Worm (Caenorhabditis elegans) whole organism, L1 larva: ENCODE measurements around the gene thk-1.

Experiments
- C04F5.9 ChIP-seq: sonication (generic microtip); optimal IDR thresholded peaks from 2 replicates; lab custom pipeline; 2016; ENCODE audit warnings: missing genetic modification characterization, missing compliant biosample characterization
- C16A3.4 ChIP-seq: fragments of 150-350 bp; optimal IDR thresholded peaks from 2 replicates; lab custom pipeline; 2014; ENCODE audit warnings: missing biosample characterization, missing genetic modification characterization
- C34B4.2 ChIP-seq: sonication (generic microtip); optimal IDR thresholded peaks from 2 replicates; lab custom pipeline; 2017; ENCODE audit warnings: mild to moderate bottlenecking, missing genetic modification characterization, missing compliant biosample characterization
- aha-1 ChIP-seq: fragments of 150-350 bp; optimal IDR thresholded peaks from 2 replicates; lab custom pipeline; 2014; ENCODE audit warnings: missing biosample characterization, missing genetic modification characterization
- alr-1 ChIP-seq: fragments of 200-800 bp; sonication (Bioruptor generic); optimal IDR thresholded peaks from 2 replicates; lab custom pipeline; 2018; ENCODE audit warnings: borderline replicate concordance, mild to moderate bottlenecking, missing genetic modification characterization, missing compliant biosample characterization
- ama-1 ChIP-seq: fragments of 150-350 bp; optimal IDR thresholded peaks from 2 replicates; lab custom pipeline; 2014
- blmp-1 ChIP-seq: fragments of 150-350 bp; optimal IDR thresholded peaks from 2 replicates; lab custom pipeline; 2014; ENCODE audit warnings: missing biosample characterization, missing genetic modification characterization
- ceh-63 ChIP-seq: fragments of 200-800 bp; sonication (Bioruptor generic); optimal IDR thresholded peaks from 2 replicates; lab custom pipeline; 2018; ENCODE audit warnings: mild to moderate bottlenecking, missing genetic modification characterization, missing compliant biosample characterization
- ceh-8 ChIP-seq: fragments of 200-800 bp; sonication (Bioruptor generic); optimal IDR thresholded peaks from 2 replicates; lab custom pipeline; 2018; ENCODE audit warnings: mild to moderate bottlenecking, missing genetic modification characterization, moderate library complexity, missing compliant biosample characterization
- ceh-82 ChIP-seq, 3 experiments: fragments of 150-350 bp in 1 of 3; sonication (generic microtip) in 2 of 3; optimal IDR thresholded peaks; 2 replicates each; lab custom pipeline; 2014 to 2017; ENCODE audit warnings: missing biosample characterization in 3 of 3, missing genetic modification characterization in 3 of 3
- ceh-88 ChIP-seq: fragments of 200-800 bp; sonication (Bioruptor generic); IDR thresholded peaks from 2 replicates; pipeline ENCODE4 v1.3.6; 2022; ENCODE audit warnings: missing genetic modification characterization, missing compliant biosample characterization
- dsc-1 ChIP-seq: sonication (generic microtip); optimal IDR thresholded peaks from 2 replicates; lab custom pipeline; 2016; ENCODE audit warnings: mild to moderate bottlenecking, missing genetic modification characterization, missing compliant biosample characterization
- efl-1 ChIP-seq, 4 experiments: fragments of 150-350 bp; optimal IDR thresholded peaks in 3 of 4; peaks in 1 of 4; 1 replicate in 1 of 4; 2 replicates in 3 of 4; lab custom pipeline; 2014; ENCODE audit warnings: missing biosample characterization in 2 of 4, missing genetic modification characterization in 2 of 4, missing genetic modification reagents in 2 of 4
- efl-3 ChIP-seq: fragments of 200-800 bp; sonication (Bioruptor generic); optimal IDR thresholded peaks from 2 replicates; lab custom pipeline; 2018; ENCODE audit warnings: mild to moderate bottlenecking, missing genetic modification characterization, missing compliant biosample characterization
- egl-13 ChIP-seq: sonication (generic microtip); optimal IDR thresholded peaks from 2 replicates; lab custom pipeline; 2016; ENCODE audit warnings: missing genotype, missing genetic modification reagents, missing genetic modification characterization, missing compliant biosample characterization
- egl-27 ChIP-seq, 2 experiments: fragments of 150-350 bp in 1 of 2; sonication (generic microtip); optimal IDR thresholded peaks; 3 replicates each; lab custom pipeline; 2017 to 2018; ENCODE audit warnings: missing biosample characterization in 2 of 2, missing genetic modification characterization in 2 of 2, missing genetic modification reagents in 2 of 2
- grh-1 ChIP-seq: fragments of 200-800 bp; sonication (Bioruptor generic); IDR thresholded peaks from 2 replicates; pipeline ENCODE4 v1.3.6; 2022; ENCODE audit warnings: missing genetic modification reagents, missing genetic modification characterization, missing compliant biosample characterization
- hlh-17 ChIP-seq: fragments of 200-800 bp; sonication (Bioruptor generic); optimal IDR thresholded peaks from 2 replicates; lab custom pipeline; 2018; ENCODE audit warnings: missing genetic modification characterization, mild to moderate bottlenecking, missing compliant biosample characterization, moderate library complexity, borderline replicate concordance
- hpl-2 ChIP-seq: fragments of 150-350 bp; optimal IDR thresholded peaks from 2 replicates; lab custom pipeline; 2014; ENCODE audit warnings: missing biosample characterization, missing genetic modification reagents, missing genetic modification characterization
- lin-13 ChIP-seq: fragments of 150-350 bp; optimal IDR thresholded peaks from 2 replicates; lab custom pipeline; 2014; ENCODE audit warnings: missing biosample characterization, missing genetic modification reagents, missing genetic modification characterization
- lin-14 ChIP-seq: fragments of 200-800 bp; sonication (Bioruptor generic); optimal IDR thresholded peaks from 2 replicates; lab custom pipeline; 2018; ENCODE audit warnings: mild to moderate bottlenecking, missing genetic modification characterization, moderate library complexity, missing compliant biosample characterization
- lin-15B ChIP-seq: fragments of 150-350 bp; sonication (generic microtip); optimal IDR thresholded peaks from 3 replicates; lab custom pipeline; 2014; ENCODE audit warnings: missing biosample characterization, missing genetic modification characterization
- lin-35 ChIP-seq, 2 experiments: fragments of 150-350 bp; optimal IDR thresholded peaks; 2 replicates each; lab custom pipeline; 2014; ENCODE audit warnings: missing biosample characterization in 2 of 2, missing genetic modification characterization in 2 of 2, missing genetic modification reagents in 2 of 2
- lin-39 ChIP-seq: fragments of 150-350 bp; optimal IDR thresholded peaks from 2 replicates; lab custom pipeline; 2014; ENCODE audit warnings: missing biosample characterization, missing genetic modification reagents, missing genetic modification characterization
- lir-3 ChIP-seq: sonication (generic microtip); optimal IDR thresholded peaks from 2 replicates; lab custom pipeline; 2016; ENCODE audit warnings: mild to moderate bottlenecking, missing genetic modification characterization, moderate library complexity, missing compliant biosample characterization; ENCODE audit not compliant: poor library complexity
- lsy-2 ChIP-seq, 2 experiments: fragments of 150-350 bp; optimal IDR thresholded peaks; 2 replicates each; lab custom pipeline; 2014; ENCODE audit warnings: missing biosample characterization in 2 of 2, missing genetic modification characterization in 2 of 2
- nhr-11 ChIP-seq: fragments of 150-350 bp; optimal IDR thresholded peaks from 2 replicates; lab custom pipeline; 2014; ENCODE audit warnings: missing biosample characterization, missing genetic modification characterization
- nhr-12 ChIP-seq: sonication (generic microtip); optimal IDR thresholded peaks from 2 replicates; lab custom pipeline; 2017; ENCODE audit warnings: missing biosample characterization, missing genetic modification characterization
- nhr-237 ChIP-seq: fragments of 150-350 bp; optimal IDR thresholded peaks from 2 replicates; lab custom pipeline; 2014; ENCODE audit warnings: missing biosample characterization, missing genetic modification characterization
- nhr-47 ChIP-seq: sonication (generic microtip); optimal IDR thresholded peaks from 2 replicates; lab custom pipeline; 2016; ENCODE audit warnings: mild to moderate bottlenecking, missing genetic modification characterization, moderate library complexity, missing compliant biosample characterization
- nhr-71 ChIP-seq: sonication (generic microtip); optimal IDR thresholded peaks from 2 replicates; lab custom pipeline; 2016; ENCODE audit warnings: mild to moderate bottlenecking, missing genetic modification characterization, moderate library complexity, missing compliant biosample characterization
- nhr-76 ChIP-seq: sonication (generic microtip); optimal IDR thresholded peaks from 2 replicates; lab custom pipeline; 2017; ENCODE audit warnings: missing biosample characterization, missing genetic modification characterization
- nhr-85 ChIP-seq: sonication (generic microtip); peaks from one replicate; lab custom pipeline; 2016; ENCODE audit warnings: missing genetic modification characterization, inconsistent platforms, missing compliant biosample characterization
- pag-3 ChIP-seq: sonication (generic microtip); optimal IDR thresholded peaks from 2 replicates; lab custom pipeline; 2017; ENCODE audit warnings: missing genetic modification characterization, mild to moderate bottlenecking, missing compliant biosample characterization, antibody characterized with exemption, borderline replicate concordance; ENCODE audit not compliant: insufficient read depth
- pax-3 ChIP-seq: fragments of 200-800 bp; sonication (Bioruptor generic); optimal IDR thresholded peaks from 2 replicates; lab custom pipeline; 2018; ENCODE audit warnings: mild to moderate bottlenecking, missing genetic modification characterization, moderate library complexity, missing compliant biosample characterization
- rnt-1 ChIP-seq: sonication (generic microtip); optimal IDR thresholded peaks from 2 replicates; lab custom pipeline; 2016; ENCODE audit warnings: mild to moderate bottlenecking, missing genetic modification characterization, moderate library complexity, missing compliant biosample characterization
- snpc-4 ChIP-seq: fragments of 150-350 bp; optimal IDR thresholded peaks from 2 replicates; lab custom pipeline; 2014; ENCODE audit warnings: missing biosample characterization, missing genetic modification characterization
- snu-23 ChIP-seq: sonication (generic microtip); optimal IDR thresholded peaks from 2 replicates; lab custom pipeline; 2016; ENCODE audit warnings: missing genetic modification characterization, missing compliant biosample characterization
- sox-4 ChIP-seq: sonication (generic microtip); optimal IDR thresholded peaks from 2 replicates; lab custom pipeline; 2016; ENCODE audit warnings: missing genetic modification characterization, missing compliant biosample characterization
- tlp-1 ChIP-seq: fragments of 150-350 bp; optimal IDR thresholded peaks from 2 replicates; lab custom pipeline; 2014; ENCODE audit warnings: missing biosample characterization, missing genetic modification characterization
- unc-30 ChIP-seq: sonication (generic microtip); optimal IDR thresholded peaks from 2 replicates; lab custom pipeline; 2017; ENCODE audit warnings: missing biosample characterization, missing genetic modification characterization
- xbp-1 ChIP-seq: sonication (generic microtip); optimal IDR thresholded peaks from 2 replicates; lab custom pipeline; 2016; ENCODE audit warnings: missing genetic modification characterization, missing compliant biosample characterization
- zip-4 ChIP-seq: fragments of 200-800 bp; sonication (Bioruptor generic); optimal IDR thresholded peaks from 2 replicates; lab custom pipeline; 2018; ENCODE audit warnings: mild to moderate bottlenecking, missing genetic modification characterization, moderate library complexity, missing compliant biosample characterization
- ztf-11 ChIP-seq, 2 experiments: sonication (generic microtip); optimal IDR thresholded peaks; 2 replicates each; lab custom pipeline; 2016 to 2017; ENCODE audit warnings: missing genetic modification characterization in 2 of 2, missing biosample characterization in 1 of 2, missing compliant biosample characterization in 1 of 2
- ztf-4 ChIP-seq: fragments of 150-350 bp; optimal IDR thresholded peaks from 2 replicates; lab custom pipeline; 2014; ENCODE audit warnings: missing biosample characterization, missing genetic modification characterization

The thk-1 gene

DNA sequence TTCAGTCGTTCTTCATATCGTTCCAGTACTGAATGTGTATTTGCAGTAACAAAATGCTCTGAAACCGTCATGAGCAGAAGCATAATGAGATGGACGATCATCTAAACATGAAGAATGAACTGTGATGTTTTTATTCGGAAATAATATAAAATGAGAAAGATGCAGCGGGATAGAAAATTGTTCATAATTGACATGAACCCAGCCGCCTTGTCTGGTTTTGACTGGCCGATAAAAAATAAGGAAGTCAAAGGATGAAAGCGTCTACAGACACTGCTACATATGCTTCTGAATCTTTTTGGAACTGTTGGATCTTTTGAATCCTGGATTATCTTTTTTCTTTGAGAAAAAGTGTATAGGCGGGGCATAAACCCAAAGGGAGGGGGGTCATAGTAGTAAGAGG, 21.8 kb downstream of the thk-1 start, which contains the start of gene F01G10.9:
F01G10.9 (minus strand) TSS at position 101 of the 400 bp plus-strand sequence.
- TF ChIP-seq nhr-237 (tag; lab: Kevin White, UChicago) (no peak), blmp-1 (tag; lab: Kevin White, UChicago) (peak; percentile 24), efl-1 (optimal IDR thresholded peaks at IDR 0.05; lab: Kevin White, UChicago) (no peak), efl-1 (GFP tag; optimal IDR thresholded peaks at IDR 0.05 in 1 of 2; lab: Kevin White, UChicago) (peak in 1 of 2 experiments; percentile 19)

DNA sequence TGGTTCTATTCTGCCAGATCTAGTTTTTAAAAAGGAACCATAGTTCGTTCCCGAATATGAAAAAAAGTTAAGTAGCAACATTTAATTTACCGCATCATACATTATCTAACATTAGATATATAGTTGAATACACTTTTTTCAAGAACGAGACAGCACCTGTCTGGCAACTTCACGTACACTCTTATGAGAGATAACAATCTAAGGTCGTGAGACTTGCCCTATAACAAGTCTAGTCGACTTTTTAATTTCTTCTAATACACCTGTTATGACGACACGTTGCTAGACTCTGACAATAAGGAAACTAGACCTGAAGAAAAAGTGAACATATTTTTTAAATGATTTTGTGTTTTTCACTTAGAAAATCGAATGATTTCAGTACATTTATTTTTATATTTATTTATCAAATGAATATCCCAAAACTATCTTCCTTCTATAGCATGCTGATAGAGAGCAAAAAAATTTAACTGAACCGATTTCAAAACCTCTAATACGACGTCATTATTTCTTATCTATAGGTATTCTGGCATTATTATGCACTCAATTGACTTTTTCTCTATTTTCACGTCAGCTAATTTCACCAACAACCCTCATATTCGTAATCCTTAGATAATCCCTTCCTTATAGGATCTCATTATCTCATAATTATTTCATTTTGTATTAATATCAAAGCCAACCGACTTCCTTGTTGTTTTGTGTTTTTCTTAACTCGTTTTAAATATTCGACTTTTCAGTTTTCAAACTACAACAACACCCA, 28.3 kb downstream of the thk-1 start:
- no peak for TF ChIP-seq C04F5.9 (tag; lab: Kevin White, UChicago)
- no peak for TF ChIP-seq alr-1 (tag; lab: Kevin White, UChicago)
- peak; percentile 98 for TF ChIP-seq dsc-1 (tag; lab: Kevin White, UChicago)
- TF ChIP-seq ceh-63 (GFP tag; lab: Kevin White, UChicago), result no peak
- no peak for TF ChIP-seq snu-23
- TF ChIP-seq sox-4, result no peak
- no peak for TF ChIP-seq ceh-8 (GFP tag; lab: Kevin White, UChicago)
- peak; percentile 60 for TF ChIP-seq pax-3 (tag; lab: Kevin White, UChicago)
- peak; percentile 11 for TF ChIP-seq lin-15B (tag; lab: Kevin White, UChicago)
- TF ChIP-seq xbp-1, result no peak
- TF ChIP-seq nhr-85 (tag; lab: Kevin White, UChicago), result no peak
- no peak for TF ChIP-seq hpl-2 (GFP tag; lab: Kevin White, UChicago)
- no peak for TF ChIP-seq efl-1 (optimal IDR thresholded peaks at IDR 0.05; lab: Kevin White, UChicago)
- peak in 1 of 2 experiments; percentile 77 for TF ChIP-seq efl-1 (GFP tag; optimal IDR thresholded peaks at IDR 0.05 in 1 of 2; lab: Kevin White, UChicago)
- TF ChIP-seq ceh-88, result 0 out of 2 replicates have a peak, but pooled peaks have one; percentile 6

DNA sequence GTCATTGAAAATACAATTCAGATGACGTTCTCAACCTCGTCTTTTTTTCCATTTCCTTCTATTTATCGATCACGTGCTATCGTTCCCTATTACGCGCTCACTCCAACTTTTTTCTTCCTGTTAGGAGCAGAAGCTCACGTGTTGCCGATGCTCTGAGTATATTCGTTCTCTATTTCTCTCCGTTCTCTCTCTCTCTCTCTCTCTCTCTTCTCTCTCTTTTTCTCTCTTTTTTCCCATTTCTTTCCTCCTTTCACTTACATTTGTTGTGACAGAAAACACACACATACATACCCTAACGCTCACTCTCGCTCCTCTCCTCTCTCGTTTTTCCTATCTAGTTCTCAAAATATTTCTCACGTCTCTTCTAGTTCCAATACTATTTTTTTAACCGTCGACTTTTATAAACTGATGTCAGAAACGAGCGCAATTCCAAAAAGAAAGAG, 29.0 kb downstream of the thk-1 start:
- no peak for TF ChIP-seq tlp-1 (tag; lab: Kevin White, UChicago)
- TF ChIP-seq ceh-8 (GFP tag; lab: Kevin White, UChicago), result peak; percentile 94
- peak; percentile 91 for TF ChIP-seq xbp-1
- no peak for TF ChIP-seq pag-3
- no peak for TF ChIP-seq alr-1 (tag; lab: Kevin White, UChicago)
- peak; percentile 88 to 90 for TF ChIP-seq lsy-2 (tag; optimal IDR thresholded peaks at IDR 0.05; lab: Kevin White, UChicago)
- peak; percentile 28 to 73 (median 42) for TF ChIP-seq ceh-82 (tag; optimal IDR thresholded peaks at IDR 0.05; lab: Kevin White, UChicago)
- no peak for TF ChIP-seq nhr-12
- TF ChIP-seq lin-14 (GFP tag; lab: Kevin White, UChicago), result peak; percentile 100
- peak; percentile 86 for TF ChIP-seq rnt-1 (tag; lab: Kevin White, UChicago)
- TF ChIP-seq lin-13, result peak; percentile 87
- TF ChIP-seq lin-39 (tag; lab: Kevin White, UChicago), result peak; percentile 40
- TF ChIP-seq nhr-76 (tag; lab: Kevin White, UChicago), result no peak
- TF ChIP-seq C16A3.4 (tag; lab: Kevin White, UChicago), result peak; percentile 77
- TF ChIP-seq lir-3, result peak; percentile 75
- peak; percentile 97 for TF ChIP-seq egl-13 (tag; lab: Kevin White, UChicago)
- TF ChIP-seq unc-30 (tag; lab: Kevin White, UChicago), result no peak
- peak; percentile 63 for TF ChIP-seq ama-1 (lab: Kevin White, UChicago)
- TF ChIP-seq ztf-4 (tag; lab: Kevin White, UChicago), result peak; percentile 91
- peak; percentile 96 for TF ChIP-seq nhr-47
- TF ChIP-seq nhr-11 (tag; lab: Kevin White, UChicago), result peak; percentile 91
- no peak for TF ChIP-seq hlh-17 (GFP tag; lab: Kevin White, UChicago)
- TF ChIP-seq pax-3 (tag; lab: Kevin White, UChicago), result peak; percentile 87
- TF ChIP-seq aha-1, result no peak
- peak in 1 of 2 experiments; percentile 41 for TF ChIP-seq ztf-11 (tag; optimal IDR thresholded peaks at IDR 0.05; lab: Kevin White, UChicago)
- TF ChIP-seq lin-35 (GFP tag; optimal IDR thresholded peaks at IDR 0.05; lab: Kevin White, UChicago), result peak; percentile 76 to 77
- TF ChIP-seq C34B4.2 (tag; lab: Kevin White, UChicago), result no peak
- no peak for TF ChIP-seq lin-15B (tag; lab: Kevin White, UChicago)
- TF ChIP-seq egl-27 (tag; optimal IDR thresholded peaks at IDR 0.05; lab: Kevin White, UChicago), result peak; percentile 36 to 65
- TF ChIP-seq nhr-71, result peak; percentile 99
- TF ChIP-seq grh-1 (GFP tag; lab: Robert Waterston, UW), result peak; percentile 46; the same call in 1 of the 2 replicates
- TF ChIP-seq snpc-4 (tag; lab: Kevin White, UChicago), result peak; percentile 32
- TF ChIP-seq dsc-1 (tag; lab: Kevin White, UChicago), result peak; percentile 97
- TF ChIP-seq efl-3 (GFP tag; lab: Kevin White, UChicago), result no peak
- peak; percentile 55 for TF ChIP-seq zip-4
